Worm (Caenorhabditis elegans) whole organism, late embryonic: ENCODE measurements around the gene F56D6.22.

Source experiments
- C08G9.2 ChIP-seq: sonication (generic microtip); optimal IDR thresholded peaks from 2 replicates; lab custom pipeline; 2016; ENCODE audit warnings: mild to moderate bottlenecking, missing genetic modification characterization, moderate library complexity, missing compliant biosample characterization
- C38D4.7 ChIP-seq: fragments of 200-800 bp; sonication (Bioruptor generic); optimal IDR thresholded peaks from 2 replicates; lab custom pipeline; 2018; ENCODE audit warnings: mild to moderate bottlenecking, missing genetic modification characterization, moderate library complexity, missing compliant biosample characterization
- F13H6.1 ChIP-seq: sonication (generic microtip); optimal IDR thresholded peaks from 2 replicates; lab custom pipeline; 2016; ENCODE audit warnings: missing genetic modification characterization, missing compliant biosample characterization
- K02D7.2 ChIP-seq: sonication (generic microtip); optimal IDR thresholded peaks from 2 replicates; lab custom pipeline; 2017; ENCODE audit warnings: mild to moderate bottlenecking, missing genetic modification characterization, missing compliant biosample characterization
- K09A11.1 ChIP-seq: sonication (generic microtip); optimal IDR thresholded peaks from 2 replicates; lab custom pipeline; 2017; ENCODE audit warnings: antibody characterized with exemption, mild to moderate bottlenecking, missing genetic modification characterization, missing compliant biosample characterization; ENCODE audit not compliant: insufficient read depth
- T23F11.4 ChIP-seq: fragments of 200-800 bp; sonication (Bioruptor generic); optimal IDR thresholded peaks from 2 replicates; lab custom pipeline; 2018; ENCODE audit warnings: mild to moderate bottlenecking, missing genetic modification characterization, missing compliant biosample characterization
- ama-1 ChIP-seq: fragments of 150-350 bp; optimal IDR thresholded peaks from 2 replicates; lab custom pipeline; 2014
- ceh-14 ChIP-seq: sonication (generic microtip); optimal IDR thresholded peaks from 2 replicates; lab custom pipeline; 2016; ENCODE audit warnings: missing genotype, missing genetic modification characterization, missing compliant biosample characterization
- ceh-18 ChIP-seq: sonication (generic microtip); optimal IDR thresholded peaks from 2 replicates; lab custom pipeline; 2016; ENCODE audit warnings: missing genetic modification characterization, missing compliant biosample characterization
- ceh-22 ChIP-seq: sonication (generic microtip); optimal IDR thresholded peaks from 2 replicates; lab custom pipeline; 2017; ENCODE audit warnings: missing biosample characterization, missing genetic modification characterization
- ceh-24 ChIP-seq: sonication (generic microtip); optimal IDR thresholded peaks from 2 replicates; lab custom pipeline; 2016; ENCODE audit warnings: mild to moderate bottlenecking, missing genetic modification characterization, missing compliant biosample characterization
- ceh-31 ChIP-seq: sonication (generic microtip); optimal IDR thresholded peaks from 2 replicates; lab custom pipeline; 2016; ENCODE audit warnings: missing genetic modification characterization, missing compliant biosample characterization
- ceh-48 ChIP-seq: sonication (generic microtip); optimal IDR thresholded peaks from 2 replicates; lab custom pipeline; 2016; ENCODE audit warnings: missing genetic modification characterization, inconsistent platforms, missing compliant biosample characterization
- ceh-6 ChIP-seq: fragments of 200-800 bp; sonication (Bioruptor generic); optimal IDR thresholded peaks from 2 replicates; lab custom pipeline; 2018; ENCODE audit warnings: mild to moderate bottlenecking, missing genetic modification characterization, missing compliant biosample characterization
- che-1 ChIP-seq: sonication (generic microtip); optimal IDR thresholded peaks from 2 replicates; lab custom pipeline; 2016; ENCODE audit warnings: mild to moderate bottlenecking, missing genetic modification characterization, missing compliant biosample characterization
- dmd-4 ChIP-seq: sonication (generic microtip); optimal IDR thresholded peaks from 2 replicates; lab custom pipeline; 2016; ENCODE audit warnings: borderline replicate concordance, missing genetic modification characterization, missing compliant biosample characterization
- elt-2 ChIP-seq: sonication (generic microtip); optimal IDR thresholded peaks from 2 replicates; lab custom pipeline; 2016; ENCODE audit warnings: missing genetic modification reagents, missing genetic modification characterization, missing compliant biosample characterization
- elt-4 ChIP-seq: sonication (generic microtip); optimal IDR thresholded peaks from 2 replicates; lab custom pipeline; 2016; ENCODE audit warnings: missing genetic modification characterization, missing compliant biosample characterization
- eyg-1 ChIP-seq: sonication (generic microtip); optimal IDR thresholded peaks from 2 replicates; lab custom pipeline; 2016; ENCODE audit warnings: missing genotype, missing genetic modification characterization, missing compliant biosample characterization
- fkh-6 ChIP-seq: sonication (generic microtip); optimal IDR thresholded peaks from 2 replicates; lab custom pipeline; 2016; ENCODE audit warnings: missing genetic modification characterization, missing compliant biosample characterization
- gmeb-2 ChIP-seq: sonication (generic microtip); optimal IDR thresholded peaks from 2 replicates; lab custom pipeline; 2016; ENCODE audit warnings: missing genetic modification characterization, inconsistent platforms, missing compliant biosample characterization
- hlh-6 ChIP-seq: sonication (generic microtip); optimal IDR thresholded peaks from 2 replicates; lab custom pipeline; 2016; ENCODE audit warnings: missing genotype, missing genetic modification characterization, missing compliant biosample characterization
- lim-6 ChIP-seq: sonication (generic microtip); optimal IDR thresholded peaks from 2 replicates; lab custom pipeline; 2016; ENCODE audit warnings: missing genetic modification characterization, missing compliant biosample characterization
- lin-11 ChIP-seq: fragments of 200-800 bp; sonication (Bioruptor generic); optimal IDR thresholded peaks from 2 replicates; lab custom pipeline; 2018; ENCODE audit warnings: mild to moderate bottlenecking, missing genetic modification characterization, missing compliant biosample characterization
- madf-2 ChIP-seq: sonication (generic microtip); optimal IDR thresholded peaks from 2 replicates; lab custom pipeline; 2017; ENCODE audit warnings: missing genetic modification characterization, missing compliant biosample characterization
- nfya-1 ChIP-seq: sonication (generic microtip); optimal IDR thresholded peaks from 2 replicates; lab custom pipeline; 2017; ENCODE audit warnings: missing genetic modification characterization, mild to moderate bottlenecking, missing compliant biosample characterization, antibody characterized with exemption, moderate library complexity
- nhr-11 ChIP-seq: fragments of 150-350 bp; optimal IDR thresholded peaks from 2 replicates; lab custom pipeline; 2014; ENCODE audit warnings: missing biosample characterization, missing genetic modification characterization
- nhr-232 ChIP-seq: sonication (generic microtip); optimal IDR thresholded peaks from 2 replicates; lab custom pipeline; 2016; ENCODE audit warnings: missing genetic modification characterization, missing compliant biosample characterization
- npax-4 ChIP-seq: sonication (generic microtip); optimal IDR thresholded peaks from 2 replicates; lab custom pipeline; 2016; ENCODE audit warnings: missing genetic modification characterization, missing compliant biosample characterization
- pax-1 ChIP-seq: fragments of 150-350 bp; optimal IDR thresholded peaks from 2 replicates; lab custom pipeline; 2014; ENCODE audit warnings: missing biosample characterization, missing genetic modification characterization
- pha-2 ChIP-seq: sonication (generic microtip); optimal IDR thresholded peaks from 2 replicates; lab custom pipeline; 2017; ENCODE audit warnings: mild to moderate bottlenecking, missing genetic modification characterization, missing compliant biosample characterization
- pha-4 ChIP-seq: fragments of 150-350 bp; optimal IDR thresholded peaks from 2 replicates; lab custom pipeline; 2018; ENCODE audit warnings: missing biosample characterization, missing genetic modification reagents, missing genetic modification characterization
- pqm-1 ChIP-seq: sonication (generic microtip); optimal IDR thresholded peaks from 2 replicates; lab custom pipeline; 2016; ENCODE audit warnings: missing genetic modification characterization, missing compliant biosample characterization
- pros-1 ChIP-seq: fragments of 150-350 bp; optimal IDR thresholded peaks from 2 replicates; lab custom pipeline; 2014; ENCODE audit warnings: missing biosample characterization, missing genetic modification reagents, missing genetic modification characterization
- rnt-1 ChIP-seq: sonication (generic microtip); optimal IDR thresholded peaks from 2 replicates; lab custom pipeline; 2016; ENCODE audit warnings: missing genetic modification characterization, missing compliant biosample characterization
- syd-9 ChIP-seq: sonication (generic microtip); optimal IDR thresholded peaks from 2 replicates; lab custom pipeline; 2016; ENCODE audit warnings: mild to moderate bottlenecking, missing genetic modification characterization, moderate library complexity, missing compliant biosample characterization
- ttx-3 ChIP-seq: sonication (generic microtip); optimal IDR thresholded peaks from 2 replicates; lab custom pipeline; 2016; ENCODE audit warnings: missing genetic modification reagents, missing genetic modification characterization, missing compliant biosample characterization
- unc-3 ChIP-seq, 2 experiments: fragments of 200-800 bp in 1 of 2; sonication (Bioruptor generic) in 1 of 2; sonication (generic microtip) in 1 of 2; conservative IDR thresholded peaks in 1 of 2; optimal IDR thresholded peaks in 1 of 2; 2 replicates each; pipeline versions ENCODE4 v1.3.6 to Lab custom; 2016 to 2022; ENCODE audit warnings: missing compliant biosample characterization in 2 of 2, missing genetic modification characterization in 2 of 2, missing genetic modification reagents in 1 of 2
- unc-42 ChIP-seq: sonication (generic microtip); optimal IDR thresholded peaks from 2 replicates; lab custom pipeline; 2016; ENCODE audit warnings: missing genotype, missing genetic modification characterization, missing compliant biosample characterization
- unc-55 ChIP-seq: sonication (generic microtip); optimal IDR thresholded peaks from 2 replicates; lab custom pipeline; 2017; ENCODE audit warnings: missing biosample characterization, missing genetic modification reagents, missing genetic modification characterization
- unc-86 ChIP-seq: sonication (generic microtip); optimal IDR thresholded peaks from 2 replicates; lab custom pipeline; 2016; ENCODE audit warnings: missing genetic modification characterization, missing compliant biosample characterization

The F56D6.22 gene

DNA sequence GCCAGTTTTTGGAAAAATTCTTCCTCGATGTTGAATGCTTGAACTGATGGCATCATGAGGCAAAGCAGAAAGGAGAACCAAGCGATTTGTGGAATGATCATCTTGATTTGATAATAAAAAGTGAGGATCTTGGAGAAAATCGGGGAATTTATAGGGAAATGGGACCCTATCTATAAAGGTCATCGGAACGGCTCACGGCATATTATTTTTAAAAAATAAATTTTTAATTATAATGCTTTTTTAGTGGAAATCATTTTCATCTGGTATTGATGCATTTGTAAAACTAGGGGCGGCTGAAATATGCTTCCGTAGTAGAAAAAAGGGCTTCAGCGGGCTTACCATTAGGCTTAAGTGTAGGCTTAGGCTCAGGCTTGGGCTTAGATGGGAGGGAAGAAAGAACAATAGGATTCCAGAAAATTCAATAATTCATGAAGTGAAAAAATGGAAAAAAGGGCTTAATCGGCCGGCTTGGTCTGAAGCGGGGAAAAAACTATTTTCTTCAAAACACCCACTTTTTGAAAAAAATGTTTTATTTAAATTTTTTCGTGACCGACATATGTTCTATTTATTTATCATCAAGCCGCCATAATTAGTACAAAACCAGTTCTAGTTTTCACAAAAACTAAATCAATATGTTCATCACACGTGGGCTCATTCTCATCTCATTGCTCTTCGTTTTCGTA, at the start of gene F56D6.22, which contains the start of gene F56D6.12:
Gene F56D6.22, minus strand, starts transcription at position 101 of the 683 bp plus-strand sequence.
Gene F56D6.12, plus strand, starts transcription at position 633 of the 683 bp plus-strand sequence.
- TF ChIP-seq gmeb-2 (tag; lab: Kevin White, UChicago) (no peak), ceh-18 (no peak), K02D7.2 (tag; lab: Kevin White, UChicago) (no peak), elt-4 (tag; lab: Kevin White, UChicago) (no peak), T23F11.4 (no peak), unc-55 (GFP tag; lab: Kevin White, UChicago) (no peak), lim-6 (no peak), unc-42 (tag; lab: Kevin White, UChicago) (no peak), pros-1 (tag; lab: Kevin White, UChicago) (no peak), madf-2 (tag; lab: Kevin White, UChicago) (no peak), ceh-14 (tag; lab: Kevin White, UChicago) (no peak), ama-1 (no peak), ceh-6 (GFP tag; lab: Kevin White, UChicago) (no peak), nhr-11 (no peak)

- TF ChIP-seq ceh-48, result no peak
- no peak for TF ChIP-seq syd-9
- TF ChIP-seq ama-1, result no peak
- TF ChIP-seq pqm-1 (tag; lab: Kevin White, UChicago), result no peak
- no peak for TF ChIP-seq F13H6.1 (tag; lab: Kevin White, UChicago)
- TF ChIP-seq hlh-6, result no peak
- TF ChIP-seq rnt-1 (tag; lab: Kevin White, UChicago), result no peak
- no peak for TF ChIP-seq dmd-4 (tag; lab: Kevin White, UChicago)
- TF ChIP-seq che-1 (tag; lab: Kevin White, UChicago), result no peak
- no peak for TF ChIP-seq ttx-3
These were observed 49.3 kb upstream of the F56D6.22 start, which contains the start of gene clec-74 for ce11 chrIV:3956705-3957104. TSS of gene clec-74 (plus strand) at chrIV:3957005.

DNA sequence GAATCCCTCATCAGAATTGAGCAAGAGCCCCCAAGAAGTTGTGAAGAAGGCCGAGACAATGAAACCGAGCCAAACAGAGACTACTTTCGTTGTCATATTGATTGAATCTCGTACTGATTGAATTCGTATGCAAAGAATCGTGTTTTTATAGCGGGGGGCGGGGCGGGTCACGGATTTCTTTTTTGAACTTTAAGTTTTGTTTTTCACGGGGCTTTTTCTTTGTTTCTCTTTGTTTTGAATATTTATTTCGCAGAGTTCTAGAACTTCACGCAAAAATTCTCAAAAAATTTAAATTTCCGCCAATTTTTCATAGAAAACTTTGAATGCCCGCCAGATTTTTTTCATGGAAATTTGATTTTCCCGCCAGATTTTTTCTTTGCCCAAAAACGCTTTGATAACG, 48.7 kb upstream of the F56D6.22 start, which contains the start of gene clec-73:
Gene clec-73, minus strand, starts transcription at position 101 of the 400 bp plus-strand sequence.
- TF ChIP-seq che-1 (tag; lab: Kevin White, UChicago) (no peak), ama-1 (no peak), npax-4 (tag; lab: Kevin White, UChicago) (no peak), eyg-1 (no peak), unc-55 (GFP tag; lab: Kevin White, UChicago) (no peak), K02D7.2 (tag; lab: Kevin White, UChicago) (no peak)

- TF ChIP-seq fkh-6 (tag; lab: Kevin White, UChicago) (no peak), elt-2 (tag; lab: Kevin White, UChicago) (peak; percentile 29)
These were observed 37.1 kb upstream of the F56D6.22 start, which contains the start of gene clec-72 for ce11 chrIV:3944459-3944858. TSS of gene clec-72 (plus strand) at chrIV:3944816.

DNA sequence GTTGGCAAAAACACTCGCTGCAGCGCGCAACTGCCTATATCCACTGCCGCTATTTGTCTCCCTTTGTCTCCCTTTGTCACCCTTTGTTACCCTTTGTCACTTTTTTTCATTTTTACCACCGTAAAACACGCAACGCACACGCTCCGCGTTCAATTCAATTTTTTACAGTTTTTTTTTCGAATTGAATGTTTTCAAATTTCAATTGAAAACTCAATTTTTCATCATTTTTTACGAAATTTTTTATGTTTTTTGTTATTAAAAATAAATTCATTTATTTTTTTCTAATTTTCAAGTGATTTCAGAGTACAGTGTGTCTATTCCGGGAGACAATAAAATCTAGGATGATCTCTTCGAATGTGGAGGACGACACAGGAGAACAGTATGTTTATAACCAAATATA, 35.6 kb upstream of the F56D6.22 start, which contains the start of gene Y46C8AL.11:
Gene Y46C8AL.11, plus strand, starts transcription at position 301 of the 400 bp plus-strand sequence.
- TF ChIP-seq ceh-31 (no peak), unc-3 (GFP tag; conservative IDR thresholded peaks at IDR 0.05; lab: Robert Waterston, UW) (no peak), unc-3 (tag; optimal IDR thresholded peaks at IDR 0.05; lab: Kevin White, UChicago) (no peak), pha-2 (tag; lab: Kevin White, UChicago) (no peak), pha-4 (tag; lab: Kevin White, UChicago) (no peak), nfya-1 (tag; lab: Kevin White, UChicago) (no peak), unc-86 (tag; lab: Kevin White, UChicago) (no peak), nhr-232 (tag; lab: Kevin White, UChicago) (no peak), C08G9.2 (no peak), ttx-3 (no peak), unc-55 (GFP tag; lab: Kevin White, UChicago) (no peak), elt-2 (tag; lab: Kevin White, UChicago) (no peak), C38D4.7 (GFP tag; lab: Kevin White, UChicago) (no peak), hlh-6 (no peak), ceh-24 (tag; lab: Kevin White, UChicago) (no peak), pax-1 (tag; lab: Kevin White, UChicago) (no peak), lin-11 (tag; lab: Kevin White, UChicago) (no peak), ceh-6 (GFP tag; lab: Kevin White, UChicago) (no peak), unc-42 (tag; lab: Kevin White, UChicago) (no peak), ceh-22 (tag; lab: Kevin White, UChicago) (no peak), K09A11.1 (tag; lab: Kevin White, UChicago) (no peak)
